Worm (Caenorhabditis elegans) whole organism, L2 larva: Measurements from ENCODE around the gene nkb-2.

Source experiments
- F13H6.1 ChIP-seq: sonication (generic microtip); optimal IDR thresholded peaks from 2 replicates; lab custom pipeline; 2016; ENCODE audit warnings: missing genetic modification characterization, missing compliant biosample characterization
- egl-27 ChIP-seq: sonication (generic microtip); optimal IDR thresholded peaks from 3 replicates; lab custom pipeline; 2017; ENCODE audit warnings: missing biosample characterization, missing genetic modification reagents, missing genetic modification characterization
- mdl-1 ChIP-seq, 2 experiments: fragments of 150-350 bp in 1 of 2; sonication (generic microtip) in 1 of 2; optimal IDR thresholded peaks; 2 replicates each; lab custom pipeline; 2017; ENCODE audit warnings: missing biosample characterization in 2 of 2, missing genetic modification characterization in 2 of 2
- nhr-25 ChIP-seq: fragments of 150-350 bp; sonication (generic microtip); optimal IDR thresholded peaks from 3 replicates; lab custom pipeline; 2014; ENCODE audit warnings: missing biosample characterization, missing genetic modification characterization

- TF ChIP-seq F13H6.1, result no peak
- TF ChIP-seq egl-27 (tag; lab: Kevin White, UChicago), result no peak
- no peak for TF ChIP-seq mdl-1 (tag; optimal IDR thresholded peaks at IDR 0.05; lab: Kevin White, UChicago)
- no peak for TF ChIP-seq nhr-25 (tag; lab: Kevin White, UChicago)
These were observed 25.4 kb upstream of the nkb-2 start for ce11 chrIV:10565282-10565681.
